Worm (Caenorhabditis elegans): Measurements from ENCODE around the gene sbp-1.

- peak; percentile 72 for TF ChIP-seq fos-1 (tag; optimal IDR thresholded peaks at IDR 0.05)
- TF ChIP-seq ZK546.5 (tag; optimal IDR thresholded peaks at IDR 0.05), result no peak
- TF ChIP-seq ceh-82 (tag; optimal IDR thresholded peaks at IDR 0.05), result no peak
- no peak for TF ChIP-seq nhr-11 (tag; optimal IDR thresholded peaks at IDR 0.05)
- peak; percentile 84 for TF ChIP-seq elt-2 (tag; optimal IDR thresholded peaks at IDR 0.05)
- TF ChIP-seq R02D3.7 (tag; optimal IDR thresholded peaks at IDR 0.05), result peak; percentile 11
Measured at ce11 chrIII:11463726-11464125, 21.4 kb upstream of the sbp-1 start.

Data from whole organism, L3 larva.